Worm (Caenorhabditis elegans): ENCODE results near the gene mpz-6.
A peak's percentile ranks its signal among the peaks of the same experiment; 100 is the strongest.

The mpz-6 gene

ce11 chrII:9358230-9358629, 48.7 kb downstream of the mpz-6 start, which contains the start of gene mel-11:
mel-11 (plus strand) TSS chrII:9358530.
- TF ChIP-seq mxl-1 (tag; optimal IDR thresholded peaks at IDR 0.05), result no peak
- no peak for TF ChIP-seq Y79H2A.3 (GFP tag; conservative IDR thresholded peaks at IDR 0.05)
- TF ChIP-seq egl-18 (GFP tag; IDR thresholded peaks at IDR 0.05), result no peak
- no peak for TF ChIP-seq pha-4 (tag; optimal IDR thresholded peaks at IDR 0.05)
- no peak for TF ChIP-seq T26A5.8 (tag; optimal IDR thresholded peaks at IDR 0.05)
- TF ChIP-seq ceh-58 (GFP tag; IDR thresholded peaks at IDR 0.05), result no peak
- TF ChIP-seq ztf-6 (GFP tag; IDR thresholded peaks at IDR 0.05), result no peak
- no peak for TF ChIP-seq nhr-80 (tag; optimal IDR thresholded peaks at IDR 0.05)
- no peak for TF ChIP-seq nfya-1 (tag; optimal IDR thresholded peaks at IDR 0.05; ENCODE audit: borderline replicate concordance, insufficient read depth)
- no peak for TF ChIP-seq nhr-27 (tag; optimal IDR thresholded peaks at IDR 0.05)
- no peak for TF ChIP-seq mes-4 (tag; optimal IDR thresholded peaks at IDR 0.05)
- no peak for TF ChIP-seq unc-130 (GFP tag; optimal IDR thresholded peaks at IDR 0.05)
- TF ChIP-seq ceh-79 (tag; optimal IDR thresholded peaks at IDR 0.05), result no peak
- no peak for TF ChIP-seq Y53F4B.3 (GFP tag; IDR thresholded peaks at IDR 0.05)
- no peak for TF ChIP-seq ZK185.1 (tag; optimal IDR thresholded peaks at IDR 0.05; ENCODE audit: poor library complexity, severe bottlenecking)
- TF ChIP-seq athp-1 (tag; optimal IDR thresholded peaks at IDR 0.05), result no peak
- no peak for TF ChIP-seq F39B2.1 (GFP tag; IDR thresholded peaks at IDR 0.05)
- TF ChIP-seq somi-1 (GFP tag; optimal IDR thresholded peaks at IDR 0.05), result no peak
- no peak for TF ChIP-seq Y53G8AR.9 (GFP tag; conservative IDR thresholded peaks at IDR 0.05)
- TF ChIP-seq F23B12.7 (tag; optimal IDR thresholded peaks at IDR 0.05; ENCODE audit: insufficient read depth), result no peak

ce11 chrII:9356723-9357122, 50.2 kb downstream of the mpz-6 start:
- TF ChIP-seq rcor-1 (GFP tag; IDR thresholded peaks at IDR 0.05), result 0 out of 2 replicates have a peak, but pooled peaks have one; percentile 8
- TF ChIP-seq ekl-4 (GFP tag; IDR thresholded peaks at IDR 0.05), result 0 out of 2 replicates have a peak, but pooled peaks have one; percentile 23
- TF ChIP-seq nfyb-1 (GFP tag; IDR thresholded peaks at IDR 0.05), result 0 out of 2 replicates have a peak, but pooled peaks have one; percentile 54
- TF ChIP-seq attf-5 (GFP tag; optimal IDR thresholded peaks at IDR 0.05), result peak; percentile 39
- peak; percentile 10 for TF ChIP-seq ceh-27 (GFP tag; optimal IDR thresholded peaks at IDR 0.05)
- no peak for TF ChIP-seq snpc-1.1 (tag; optimal IDR thresholded peaks at IDR 0.05; ENCODE audit: insufficient read depth)
- TF ChIP-seq lag-1 (GFP tag; IDR thresholded peaks at IDR 0.05), result no peak
- TF ChIP-seq hmg-1.2 (GFP tag; IDR thresholded peaks at IDR 0.05), result peak; percentile 83
- TF ChIP-seq lin-40 (tag; optimal IDR thresholded peaks at IDR 0.05), result peak; percentile 8
- peak; percentile 9 for TF ChIP-seq tbp1 (GFP tag; optimal IDR thresholded peaks at IDR 0.05)
- no peak for TF ChIP-seq ceh-40 (GFP tag; IDR thresholded peaks at IDR 0.05)
- TF ChIP-seq zfh-2 (GFP tag; conservative IDR thresholded peaks at IDR 0.05), result peak; percentile 43; the same call in 1 of the 2 replicates
- peak; percentile 46; the same call in 1 of the 2 replicates for TF ChIP-seq dox-1 (GFP tag; IDR thresholded peaks at IDR 0.05)
- TF ChIP-seq cebp-1 (GFP tag; IDR thresholded peaks at IDR 0.05), result no peak
- TF ChIP-seq cebp-1 (tag; optimal IDR thresholded peaks at IDR 0.05), result peak; percentile 43

Data from whole organism, young adult.